Fruit fly (Drosophila melanogaster) whole organism, embryonic: ENCODE measurements around the gene CG15221.

Source experiments
- B-H2 ChIP-seq: fragments of 200-800 bp; sonication (Bioruptor generic); optimal IDR thresholded peaks from 2 replicates; lab custom pipeline; 2018; ENCODE audit warnings: missing biosample characterization, mild to moderate bottlenecking, missing genetic modification characterization
- BEAF-32 ChIP-seq: fragments of 200-800 bp; sonication (Bioruptor generic); optimal IDR thresholded peaks from 3 replicates; lab custom pipeline; 2017; ENCODE audit warnings: missing biosample characterization, missing genetic modification characterization, mild to moderate bottlenecking, moderate library complexity, missing genetic modification reagents
- CG10209 ChIP-seq: fragments of 200-800 bp; sonication (Bioruptor generic); optimal IDR thresholded peaks from 3 replicates; lab custom pipeline; 2017; ENCODE audit warnings: missing biosample characterization, mild to moderate bottlenecking, missing genetic modification characterization, missing genetic modification reagents
- CG10267 ChIP-seq: fragments of 200-800 bp; sonication (Bioruptor generic); optimal IDR thresholded peaks from 2 replicates; lab custom pipeline; 2018; ENCODE audit warnings: missing biosample characterization, mild to moderate bottlenecking, missing genetic modification characterization, moderate library complexity
- CG11560 ChIP-seq: fragments of 200-800 bp; sonication (Bioruptor generic); IDR thresholded peaks from 3 replicates; pipeline ENCODE4 v1.3.6; 2022; ENCODE audit warnings: missing biosample characterization, missing genetic modification characterization
- CG12391 ChIP-seq: fragments of 200-800 bp; sonication (Bioruptor generic); optimal IDR thresholded peaks from 3 replicates; lab custom pipeline; 2018; ENCODE audit warnings: missing biosample characterization, mild to moderate bottlenecking, missing genetic modification characterization, moderate library complexity
- CG14441 ChIP-seq: fragments of 200-800 bp; sonication (Bioruptor generic); IDR thresholded peaks from 2 replicates; pipeline ENCODE4 v1.3.6; 2022; ENCODE audit warnings: missing biosample characterization, missing genetic modification characterization
- CG14860 ChIP-seq: fragments of 200-800 bp; sonication (Bioruptor generic); IDR thresholded peaks from 3 replicates; pipeline ENCODE4 v1.3.6; 2022; ENCODE audit warnings: missing biosample characterization, missing genetic modification characterization; ENCODE audit not compliant: partially characterized antibody
- CG15073 ChIP-seq: fragments of 200-800 bp; sonication (Bioruptor generic); optimal IDR thresholded peaks from 2 replicates; lab custom pipeline; 2016; ENCODE audit warnings: missing biosample characterization, missing genetic modification characterization
- CG1529 ChIP-seq: fragments of 200-800 bp; sonication (Bioruptor generic); optimal IDR thresholded peaks from 3 replicates; lab custom pipeline; 2018; ENCODE audit warnings: missing biosample characterization, missing genetic modification characterization
- CG17186 ChIP-seq: fragments of 200-800 bp; sonication (Bioruptor generic); optimal IDR thresholded peaks from 3 replicates; lab custom pipeline; 2017; ENCODE audit warnings: missing biosample characterization, missing genetic modification reagents, missing genetic modification characterization
- CG17829 ChIP-seq: fragments of 200-800 bp; optimal IDR thresholded peaks from 2 replicates; lab custom pipeline; 2019; ENCODE audit warnings: missing biosample characterization, mild to moderate bottlenecking, missing genetic modification characterization, moderate library complexity
- CG1832 ChIP-seq: fragments of 200-800 bp; sonication (Bioruptor generic); optimal IDR thresholded peaks from 2 replicates; lab custom pipeline; 2017; ENCODE audit warnings: missing biosample characterization, mild to moderate bottlenecking, missing genetic modification characterization, inconsistent platforms
- CG2202 ChIP-seq: fragments of 200-800 bp; sonication (Bioruptor generic); optimal IDR thresholded peaks from 2 replicates; lab custom pipeline; 2018; ENCODE audit warnings: missing biosample characterization, mild to moderate bottlenecking, missing genetic modification characterization
- CG32532 ChIP-seq: fragments of 200-800 bp; sonication (Bioruptor generic); IDR thresholded peaks from 2 replicates; pipeline ENCODE4 v1.3.6; 2022; ENCODE audit warnings: missing biosample characterization, missing genetic modification characterization
- CG3281 ChIP-seq: fragments of 200-800 bp; sonication (Bioruptor generic); optimal IDR thresholded peaks from 3 replicates; lab custom pipeline; 2017; ENCODE audit warnings: missing biosample characterization, mild to moderate bottlenecking, missing genetic modification characterization
- CG33557 ChIP-seq: fragments of 200-800 bp; sonication (Bioruptor generic); optimal IDR thresholded peaks from 2 replicates; lab custom pipeline; 2019; ENCODE audit warnings: missing biosample characterization, mild to moderate bottlenecking, missing genetic modification characterization, moderate library complexity
- CG4282 ChIP-seq: fragments of 200-800 bp; sonication (Bioruptor generic); optimal IDR thresholded peaks from 2 replicates; lab custom pipeline; 2016; ENCODE audit warnings: missing biosample characterization, missing genetic modification characterization
- CG4404 ChIP-seq: fragments of 200-800 bp; sonication (Bioruptor generic); IDR thresholded peaks from 2 replicates; pipeline ENCODE4 v1.3.6; 2022; ENCODE audit warnings: missing biosample characterization, missing genetic modification characterization
- CG5953 ChIP-seq: fragments of 200-800 bp; sonication (Bioruptor generic); IDR thresholded peaks from 2 replicates; pipeline ENCODE4 v1.3.6; 2022; ENCODE audit warnings: missing biosample characterization, missing genetic modification characterization
- CG6791 ChIP-seq: fragments of 200-800 bp; sonication (Bioruptor generic); IDR thresholded peaks from 3 replicates; pipeline ENCODE4 v1.3.6; 2022; ENCODE audit warnings: missing biosample characterization, missing genetic modification characterization; ENCODE audit not compliant: partially characterized antibody
- CG7357 ChIP-seq: fragments of 200-800 bp; sonication (Bioruptor generic); IDR thresholded peaks from 3 replicates; pipeline ENCODE4 v1.3.6; 2022; ENCODE audit warnings: missing biosample characterization, missing genetic modification characterization
- CG9609 ChIP-seq: fragments of 200-800 bp; sonication (Bioruptor generic); optimal IDR thresholded peaks from 3 replicates; lab custom pipeline; 2016; ENCODE audit warnings: missing biosample characterization, missing genetic modification characterization
- Deaf1 ChIP-seq: fragments of 200-800 bp; optimal IDR thresholded peaks from 3 replicates; lab custom pipeline; 2019; ENCODE audit warnings: missing biosample characterization, mild to moderate bottlenecking, missing genetic modification characterization, moderate library complexity
- Dll ChIP-seq: fragments of 200-800 bp; sonication (Bioruptor generic); IDR thresholded peaks from 4 replicates; pipeline ENCODE4 v1.3.6; 2022; ENCODE audit warnings: missing biosample characterization, missing genetic modification characterization; ENCODE audit not compliant: partially characterized antibody
- Drgx ChIP-seq: fragments of 200-800 bp; sonication (Bioruptor generic); IDR thresholded peaks from 2 replicates; pipeline ENCODE4 v1.3.6; 2022; ENCODE audit warnings: missing biosample characterization, missing genetic modification characterization
- GATAe ChIP-seq: fragments of 200-800 bp; sonication (Bioruptor generic); conservative IDR thresholded peaks from 2 replicates; pipeline ENCODE4 v1.3.6; 2022; ENCODE audit warnings: missing biosample characterization, missing genetic modification characterization
- HmgZ ChIP-seq: fragments of 200-800 bp; sonication (Bioruptor generic); optimal IDR thresholded peaks from 2 replicates; lab custom pipeline; 2018; ENCODE audit warnings: missing biosample characterization, mild to moderate bottlenecking, missing genetic modification characterization
- Hr3 ChIP-seq: fragments of 200-800 bp; sonication (Bioruptor generic); optimal IDR thresholded peaks from 3 replicates; lab custom pipeline; 2016; ENCODE audit warnings: missing biosample characterization, missing genetic modification characterization
- Hr78 ChIP-seq, 2 experiments: fragments of 200-800 bp in 1 of 2; fragments of >200 bp in 1 of 2; sonication (Bioruptor generic) in 1 of 2; optimal IDR thresholded peaks; 2 replicates each; lab custom pipeline; 2017 to 2019; ENCODE audit warnings: missing biosample characterization in 2 of 2, missing genetic modification characterization in 2 of 2, mild to moderate bottlenecking in 1 of 2, moderate library complexity in 1 of 2
- MTF-1 ChIP-seq: fragments of 200-800 bp; sonication (Bioruptor generic); optimal IDR thresholded peaks from 2 replicates; lab custom pipeline; 2018; ENCODE audit warnings: missing biosample characterization, mild to moderate bottlenecking, missing genetic modification characterization, borderline replicate concordance
- Opbp ChIP-seq: fragments of 200-800 bp; sonication (Bioruptor generic); IDR thresholded peaks from 3 replicates; pipeline ENCODE4 v1.3.6; 2022; ENCODE audit warnings: missing biosample characterization, missing genetic modification characterization; ENCODE audit not compliant: partially characterized antibody
- Ssrp ChIP-seq: fragments of 200-800 bp; sonication (Bioruptor generic); optimal IDR thresholded peaks from 2 replicates; lab custom pipeline; 2018; ENCODE audit warnings: missing biosample characterization, mild to moderate bottlenecking, missing genetic modification characterization, moderate library complexity
- TFAM ChIP-seq: fragments of 200-800 bp; sonication (Bioruptor generic); optimal IDR thresholded peaks from 2 replicates; lab custom pipeline; 2017; ENCODE audit warnings: missing biosample characterization, missing genetic modification characterization, inconsistent platforms
- crp ChIP-seq, 2 experiments: fragments of 200-800 bp; sonication (Bioruptor generic); optimal IDR thresholded peaks; 2 replicates in 1 of 2; 3 replicates in 1 of 2; lab custom pipeline; 2017; ENCODE audit warnings: missing biosample characterization in 2 of 2, missing genetic modification characterization in 2 of 2, mild to moderate bottlenecking in 1 of 2, moderate library complexity in 1 of 2
- exex ChIP-seq: fragments of 200-800 bp; sonication (Bioruptor generic); optimal IDR thresholded peaks from 4 replicates; lab custom pipeline; 2018; ENCODE audit warnings: missing biosample characterization, mild to moderate bottlenecking, missing genetic modification characterization, moderate library complexity
- gcm ChIP-seq: fragments of 200-800 bp; sonication (Bioruptor generic); optimal IDR thresholded peaks from 2 replicates; lab custom pipeline; 2019; ENCODE audit warnings: missing biosample characterization, mild to moderate bottlenecking, missing genetic modification characterization, moderate library complexity
- ind ChIP-seq: fragments of 200-800 bp; sonication (Bioruptor generic); optimal IDR thresholded peaks from 3 replicates; lab custom pipeline; 2016; ENCODE audit warnings: missing biosample characterization, missing genetic modification characterization
- nerfin-2 ChIP-seq: fragments of 200-800 bp; sonication (Bioruptor generic); IDR thresholded peaks from 2 replicates; pipeline ENCODE4 v1.3.6; 2022; ENCODE audit warnings: missing biosample characterization, missing genetic modification characterization; ENCODE audit not compliant: partially characterized antibody
- oc ChIP-seq: fragments of 200-800 bp; sonication (Bioruptor generic); optimal IDR thresholded peaks from 2 replicates; lab custom pipeline; 2018; ENCODE audit warnings: missing biosample characterization, mild to moderate bottlenecking, missing genetic modification characterization, moderate library complexity
- pho ChIP-seq: fragments of 200-800 bp; sonication (Bioruptor generic); optimal IDR thresholded peaks from 2 replicates; lab custom pipeline; 2016; ENCODE audit warnings: missing biosample characterization, missing genetic modification characterization
- so ChIP-seq: fragments of 200-800 bp; sonication (Bioruptor generic); IDR thresholded peaks from 3 replicates; pipeline ENCODE4 v1.3.6; 2022; ENCODE audit warnings: missing biosample characterization, missing genetic modification characterization
- tap ChIP-seq: fragments of 200-800 bp; optimal IDR thresholded peaks from 3 replicates; lab custom pipeline; 2019; ENCODE audit warnings: missing biosample characterization, mild to moderate bottlenecking, missing genetic modification characterization, moderate library complexity
- unc-4 ChIP-seq: fragments of 200-800 bp; sonication (Bioruptor generic); IDR thresholded peaks from 2 replicates; pipeline ENCODE4 v1.3.6; 2022; ENCODE audit warnings: missing biosample characterization, missing genetic modification characterization; ENCODE audit not compliant: partially characterized antibody
- unpg ChIP-seq: fragments of 200-800 bp; sonication (Bioruptor generic); optimal IDR thresholded peaks from 3 replicates; lab custom pipeline; 2018; ENCODE audit warnings: missing biosample characterization, mild to moderate bottlenecking, missing genetic modification characterization, moderate library complexity
- vvl ChIP-seq: fragments of 200-800 bp; sonication (Bioruptor generic); IDR thresholded peaks from 2 replicates; pipeline ENCODE4 v1.3.6; 2022; ENCODE audit warnings: missing biosample characterization, missing genetic modification characterization

Gene CG15221

dm6 chrX:11709799-11710720, 14.0 kb upstream of the CG15221 start, which contains the start of gene FucT6 (continued):
- TF ChIP-seq CG5953 (no peak), nerfin-2 (peak; percentile 82), CG7357 (GFP tag; lab: Robert Waterston, UW) (no peak), CG15073 (GFP tag; lab: Kevin White, UChicago) (no peak), exex (tag; lab: Kevin White, UChicago) (no peak), CG17829 (tag; lab: Kevin White, UChicago) (peak; percentile 19), MTF-1 (no peak), CG14441 (GFP tag; lab: Robert Waterston, UW) (no peak), CG2202 (tag; lab: Kevin White, UChicago) (no peak), Hr3 (GFP tag; lab: Kevin White, UChicago) (no peak), tap (tag; lab: Kevin White, UChicago) (peak; percentile 47), Hr78 (GFP tag; optimal IDR thresholded peaks at IDR 0.05; lab: Kevin White, UChicago) (no peak), CG1832 (peak; percentile 62), CG17186 (GFP tag; lab: Kevin White, UChicago) (peak; percentile 18), GATAe (no peak), CG9609 (GFP tag; lab: Kevin White, UChicago) (no peak), B-H2 (GFP tag; lab: Kevin White, UChicago) (peak; percentile 36), unc-4 (GFP tag; lab: Robert Waterston, UW) (peak; percentile 85), Dll (GFP tag; lab: Robert Waterston, UW) (peak; percentile 83), CG11560 (tag; lab: Robert Waterston, UW) (peak; percentile 63; the same call in 2 of the 3 replicates), CG10209 (GFP tag; lab: Kevin White, UChicago) (peak; percentile 6), CG32532 (GFP tag; lab: Robert Waterston, UW) (peak; percentile 52; the same call in 1 of the 2 replicates), CG10267 (tag; lab: Kevin White, UChicago) (peak; percentile 62), ind (GFP tag; lab: Kevin White, UChicago) (no peak), so (GFP tag; lab: Robert Waterston, UW) (0 out of 3 replicates have a peak, but pooled peaks have one; percentile 13), Opbp (peak; percentile 92), vvl (GFP tag; lab: Robert Waterston, UW) (peak; percentile 28; the same call in 1 of the 2 replicates), CG12391 (tag; lab: Kevin White, UChicago) (peak; percentile 16), oc (tag; lab: Kevin White, UChicago) (peak; percentile 16), unpg (GFP tag; lab: Kevin White, UChicago) (no peak), CG4282 (GFP tag; lab: Kevin White, UChicago) (no peak), CG1529 (GFP tag; lab: Kevin White, UChicago) (no peak), CG33557 (GFP tag; lab: Kevin White, UChicago) (no peak), CG14860 (GFP tag; lab: Robert Waterston, UW) (peak; percentile 76), CG6791 (GFP tag; lab: Robert Waterston, UW) (peak; percentile 90), CG4404 (GFP tag; lab: Robert Waterston, UW) (no peak), gcm (GFP tag; lab: Kevin White, UChicago) (peak; percentile 61), CG3281 (GFP tag; lab: Kevin White, UChicago) (peak; percentile 21), Ssrp (peak; percentile 34), HmgZ (tag; lab: Kevin White, UChicago) (peak; percentile 61), BEAF-32 (GFP tag; lab: Kevin White, UChicago) (peak; percentile 89), Deaf1 (tag; lab: Kevin White, UChicago) (no peak), TFAM (GFP tag; lab: Kevin White, UChicago) (no peak), crp (GFP tag; optimal IDR thresholded peaks at IDR 0.05; lab: Kevin White, UChicago) (peak in 1 of 2 experiments; percentile 29), Drgx (GFP tag; lab: Robert Waterston, UW) (0 out of 2 replicates have a peak, but pooled peaks have one; percentile 53), pho (GFP tag; lab: Kevin White, UChicago) (peak; percentile 17)
